Fruit fly (Drosophila melanogaster) Kc167 (cell line): ENCODE data around the gene Est-Q.

Experiments
- Myc ChIP-seq: fragments of >200 bp; optimal IDR thresholded peaks from 2 replicates; lab custom pipeline; 2017; ENCODE audit warnings: missing external identifiers
- Sin3A ChIP-seq: fragments of >200 bp; optimal IDR thresholded peaks from 2 replicates; lab custom pipeline; 2018; ENCODE audit warnings: missing external identifiers
- insv ChIP-seq: fragments of >200 bp; optimal IDR thresholded peaks from 3 replicates; lab custom pipeline; 2018; ENCODE audit warnings: missing external identifiers
- psq ChIP-seq: fragments of >200 bp; optimal IDR thresholded peaks from 2 replicates; lab custom pipeline; 2017; ENCODE audit warnings: missing external identifiers
- ttk ChIP-seq: sonication (Bioruptor generic); optimal IDR thresholded peaks from 2 replicates; lab custom pipeline; 2017; ENCODE audit warnings: missing external identifiers

- TF ChIP-seq psq (no peak), ttk (lab: Kevin White, UChicago) (no peak), Myc (lab: Kevin White, UChicago) (no peak), insv (lab: Kevin White, UChicago) (no peak), Sin3A (lab: Kevin White, UChicago) (no peak)
Measured at dm6 chr3L:21460149-21460873, 40.9 kb upstream of the Est-Q start.
